Fruit fly (Drosophila melanogaster) whole organism, embryonic: Measurements from ENCODE around the gene CG10996.

Source experiments
- Ada2b ChIP-seq: fragments of 200-800 bp; sonication (Bioruptor generic); IDR thresholded peaks from 2 replicates; pipeline ENCODE4 v1.3.6; 2022; ENCODE audit warnings: missing biosample characterization, missing genetic modification characterization
- Aef1 ChIP-seq: fragments of 200-800 bp; sonication (Bioruptor generic); IDR thresholded peaks from 3 replicates; pipeline ENCODE4 v1.3.6; 2022; ENCODE audit warnings: missing biosample characterization, missing genetic modification characterization
- CG10147 ChIP-seq: fragments of 200-800 bp; sonication (Bioruptor generic); optimal IDR thresholded peaks from 2 replicates; lab custom pipeline; 2019; ENCODE audit warnings: missing biosample characterization, mild to moderate bottlenecking, missing genetic modification characterization, moderate library complexity
- CG10267 ChIP-seq: fragments of 200-800 bp; sonication (Bioruptor generic); optimal IDR thresholded peaks from 2 replicates; lab custom pipeline; 2018; ENCODE audit warnings: missing biosample characterization, mild to moderate bottlenecking, missing genetic modification characterization, moderate library complexity
- CG11247 ChIP-seq: fragments of 200-800 bp; sonication (Bioruptor generic); IDR thresholded peaks from 2 replicates; pipeline ENCODE4 v1.3.6; 2022; ENCODE audit warnings: missing biosample characterization, missing genetic modification characterization
- CG1233 ChIP-seq: fragments of 200-800 bp; sonication (Bioruptor generic); optimal IDR thresholded peaks from 4 replicates; lab custom pipeline; 2018; ENCODE audit warnings: missing biosample characterization, mild to moderate bottlenecking, missing genetic modification characterization
- CG14014 ChIP-seq: fragments of 200-800 bp; sonication (Bioruptor generic); IDR thresholded peaks from 2 replicates; pipeline ENCODE4 v1.3.6; 2022; ENCODE audit warnings: missing biosample characterization, missing genetic modification characterization
- CG14710 ChIP-seq: fragments of 200-800 bp; sonication (Bioruptor generic); optimal IDR thresholded peaks from 3 replicates; lab custom pipeline; 2019; ENCODE audit warnings: missing biosample characterization, mild to moderate bottlenecking, missing genetic modification characterization, moderate library complexity
- CG17186 ChIP-seq: fragments of 200-800 bp; sonication (Bioruptor generic); optimal IDR thresholded peaks from 3 replicates; lab custom pipeline; 2017; ENCODE audit warnings: missing biosample characterization, missing genetic modification reagents, missing genetic modification characterization
- CG17361 ChIP-seq: fragments of 200-800 bp; sonication (Bioruptor generic); IDR thresholded peaks from 3 replicates; pipeline ENCODE4 v1.3.6; 2022; ENCODE audit warnings: missing biosample characterization, missing genetic modification characterization
- CG30403 ChIP-seq: fragments of 200-800 bp; sonication (Bioruptor generic); optimal IDR thresholded peaks from 3 replicates; lab custom pipeline; 2016; ENCODE audit warnings: missing biosample characterization, missing genetic modification characterization
- CG31388 ChIP-seq: fragments of 200-800 bp; sonication (Bioruptor generic); optimal IDR thresholded peaks from 2 replicates; lab custom pipeline; 2016; ENCODE audit warnings: missing biosample characterization, missing genetic modification characterization
- CG31441 ChIP-seq: fragments of 200-800 bp; sonication (Bioruptor generic); IDR thresholded peaks from 2 replicates; pipeline ENCODE4 v1.3.6; 2022; ENCODE audit warnings: missing biosample characterization, missing genetic modification characterization
- CG34224 ChIP-seq: fragments of 200-800 bp; sonication (Bioruptor generic); IDR thresholded peaks from 3 replicates; pipeline ENCODE4 v1.3.6; 2022; ENCODE audit warnings: missing biosample characterization, missing genetic modification characterization; ENCODE audit not compliant: partially characterized antibody
- CG6854 ChIP-seq: fragments of 200-800 bp; sonication (Bioruptor generic); optimal IDR thresholded peaks from 3 replicates; lab custom pipeline; 2017; ENCODE audit warnings: missing biosample characterization, mild to moderate bottlenecking, missing genetic modification characterization
- CG7357 ChIP-seq: fragments of 200-800 bp; sonication (Bioruptor generic); IDR thresholded peaks from 3 replicates; pipeline ENCODE4 v1.3.6; 2022; ENCODE audit warnings: missing biosample characterization, missing genetic modification characterization
- CG7839 ChIP-seq: fragments of 200-800 bp; sonication (Bioruptor generic); optimal IDR thresholded peaks from 3 replicates; lab custom pipeline; 2018; ENCODE audit warnings: missing biosample characterization, mild to moderate bottlenecking, missing genetic modification characterization, moderate library complexity
- CG8290 ChIP-seq, 3 experiments: fragments of 200-800 bp; sonication (Bioruptor generic); optimal IDR thresholded peaks; 2 replicates each; lab custom pipeline; 2016 to 2019; ENCODE audit warnings: missing biosample characterization in 3 of 3, missing genetic modification characterization in 3 of 3, mild to moderate bottlenecking in 2 of 3, moderate library complexity in 1 of 3
- CG8765 ChIP-seq: fragments of 200-800 bp; sonication (Bioruptor generic); IDR thresholded peaks from 2 replicates; pipeline ENCODE4 v1.3.6; 2022; ENCODE audit warnings: missing biosample characterization, missing genetic modification characterization
- CoRest ChIP-seq: fragments of 200-800 bp; sonication (Bioruptor generic); optimal IDR thresholded peaks from 3 replicates; lab custom pipeline; 2018; ENCODE audit warnings: missing biosample characterization, mild to moderate bottlenecking, missing genetic modification characterization, moderate library complexity
- D ChIP-seq, 2 experiments: fragments of 200-800 bp in 1 of 2; fragments of >200 bp in 1 of 2; sonication (Bioruptor generic) in 1 of 2; optimal IDR thresholded peaks; 2 replicates in 1 of 2; 3 replicates in 1 of 2; lab custom pipeline; 2017; ENCODE audit warnings: mild to moderate bottlenecking in 1 of 2, missing biosample characterization in 1 of 2, missing genetic modification characterization in 1 of 2, missing genetic modification reagents in 1 of 2
- D19A ChIP-seq: fragments of 200-800 bp; optimal IDR thresholded peaks from 3 replicates; lab custom pipeline; 2019; ENCODE audit warnings: missing biosample characterization, mild to moderate bottlenecking, missing genetic modification characterization, moderate library complexity
- E2f2 ChIP-seq: fragments of 200-800 bp; sonication (Bioruptor generic); IDR thresholded peaks from 2 replicates; pipeline ENCODE4 v1.3.6; 2022; ENCODE audit warnings: missing biosample characterization, missing genetic modification characterization
- ERR ChIP-seq: fragments of 200-800 bp; sonication (Bioruptor generic); optimal IDR thresholded peaks from 2 replicates; lab custom pipeline; 2016; ENCODE audit warnings: missing biosample characterization, missing genetic modification characterization
- HHEX ChIP-seq: fragments of 200-800 bp; sonication (Bioruptor generic); optimal IDR thresholded peaks from 3 replicates; lab custom pipeline; 2017; ENCODE audit warnings: missing biosample characterization, mild to moderate bottlenecking, missing genetic modification characterization, missing genetic modification reagents
- Hmx ChIP-seq: fragments of 200-800 bp; sonication (Bioruptor generic); optimal IDR thresholded peaks from 2 replicates; lab custom pipeline; 2016; ENCODE audit warnings: missing biosample characterization, missing genetic modification characterization
- Lhr ChIP-seq: fragments of 200-800 bp; sonication (Bioruptor generic); optimal IDR thresholded peaks from 3 replicates; lab custom pipeline; 2017; ENCODE audit warnings: mild to moderate bottlenecking, missing biosample characterization, missing genetic modification reagents, missing genetic modification characterization
- NC2α ChIP-seq: fragments of 200-800 bp; sonication (Bioruptor generic); optimal IDR thresholded peaks from 2 replicates; lab custom pipeline; 2016; ENCODE audit warnings: missing biosample characterization, missing genetic modification characterization
- Optix ChIP-seq: fragments of 200-800 bp; sonication (Bioruptor generic); IDR thresholded peaks from 3 replicates; pipeline ENCODE4 v1.3.6; 2022; ENCODE audit warnings: missing biosample characterization, missing genetic modification characterization
- Xbp1 ChIP-seq: fragments of 200-800 bp; sonication (Bioruptor generic); optimal IDR thresholded peaks from 3 replicates; lab custom pipeline; 2016; ENCODE audit warnings: missing biosample characterization, mild to moderate bottlenecking, missing genetic modification characterization
- Xrp1 ChIP-seq: fragments of 200-800 bp; sonication (Bioruptor generic); IDR thresholded peaks from 2 replicates; pipeline ENCODE4 v1.3.6; 2022; ENCODE audit warnings: missing biosample characterization, missing genetic modification characterization
- ase ChIP-seq: fragments of 200-800 bp; sonication (Bioruptor generic); IDR thresholded peaks from 3 replicates; pipeline ENCODE4 v1.3.6; 2022; ENCODE audit warnings: missing biosample characterization, missing genetic modification characterization
- bab2 ChIP-seq: fragments of 200-800 bp; sonication (Bioruptor generic); optimal IDR thresholded peaks from 2 replicates; lab custom pipeline; 2016; ENCODE audit warnings: missing biosample characterization, missing genetic modification characterization
- bowl ChIP-seq: fragments of 200-800 bp; sonication (Bioruptor generic); IDR thresholded peaks from 2 replicates; pipeline ENCODE4 v1.3.6; 2022; ENCODE audit warnings: missing biosample characterization, missing genetic modification characterization
- dysf ChIP-seq: fragments of 200-800 bp; sonication (Bioruptor generic); IDR thresholded peaks from 3 replicates; pipeline ENCODE4 v1.3.6; 2022; ENCODE audit warnings: missing biosample characterization, missing genetic modification characterization
- exex ChIP-seq: fragments of 200-800 bp; sonication (Bioruptor generic); optimal IDR thresholded peaks from 4 replicates; lab custom pipeline; 2018; ENCODE audit warnings: missing biosample characterization, mild to moderate bottlenecking, missing genetic modification characterization, moderate library complexity
- fd96Cb ChIP-seq: fragments of 200-800 bp; sonication (Bioruptor generic); optimal IDR thresholded peaks from 2 replicates; lab custom pipeline; 2018; ENCODE audit warnings: missing biosample characterization, mild to moderate bottlenecking, missing genetic modification characterization, moderate library complexity
- gem ChIP-seq: fragments of 200-800 bp; sonication (Bioruptor generic); optimal IDR thresholded peaks from 2 replicates; lab custom pipeline; 2019; ENCODE audit warnings: missing biosample characterization, mild to moderate bottlenecking, missing genetic modification characterization, moderate library complexity
- ind ChIP-seq: fragments of 200-800 bp; sonication (Bioruptor generic); optimal IDR thresholded peaks from 3 replicates; lab custom pipeline; 2016; ENCODE audit warnings: missing biosample characterization, missing genetic modification characterization
- pan ChIP-seq, 4 experiments: fragments of >200 bp in 3 of 4; fragments of 200-800 bp in 1 of 4; sonication (Bioruptor generic) in 1 of 4; optimal IDR thresholded peaks in 3 of 4; IDR thresholded peaks in 1 of 4; 2 replicates each; pipeline versions ENCODE4 v1.3.6 to Lab custom; 2017 to 2022; ENCODE audit warnings: missing biosample characterization in 2 of 4, missing genetic modification characterization in 2 of 4, mixed read lengths in 1 of 4
- pros ChIP-seq: fragments of 200-800 bp; sonication (Bioruptor generic); optimal IDR thresholded peaks from 3 replicates; lab custom pipeline; 2019; ENCODE audit warnings: missing biosample characterization, mild to moderate bottlenecking, missing genetic modification characterization, moderate library complexity
- psq ChIP-seq: fragments of 200-800 bp; sonication (Bioruptor generic); optimal IDR thresholded peaks from 2 replicates; lab custom pipeline; 2017; ENCODE audit warnings: missing biosample characterization, missing genetic modification characterization
- pum ChIP-seq: fragments of 200-800 bp; sonication (Bioruptor generic); optimal IDR thresholded peaks from 2 replicates; lab custom pipeline; 2016; ENCODE audit warnings: missing biosample characterization, missing genetic modification characterization
- seq ChIP-seq: fragments of 200-800 bp; sonication (Bioruptor generic); IDR thresholded peaks from 2 replicates; pipeline ENCODE4 v1.3.6; 2022; ENCODE audit warnings: missing biosample characterization, missing genetic modification characterization
- slbo ChIP-seq: fragments of 200-800 bp; sonication (Bioruptor generic); IDR thresholded peaks from 2 replicates; pipeline ENCODE4 v1.3.6; 2022; ENCODE audit warnings: missing biosample characterization, missing genetic modification characterization
- tgo ChIP-seq: fragments of 200-800 bp; sonication (Bioruptor generic); IDR thresholded peaks from 3 replicates; pipeline ENCODE4 v1.3.6; 2022; ENCODE audit warnings: missing biosample characterization, missing genetic modification characterization
- tin ChIP-seq: fragments of 200-800 bp; sonication (Bioruptor generic); optimal IDR thresholded peaks from 3 replicates; lab custom pipeline; 2016; ENCODE audit warnings: missing biosample characterization, missing genetic modification characterization

CG10996 gene

DNA sequence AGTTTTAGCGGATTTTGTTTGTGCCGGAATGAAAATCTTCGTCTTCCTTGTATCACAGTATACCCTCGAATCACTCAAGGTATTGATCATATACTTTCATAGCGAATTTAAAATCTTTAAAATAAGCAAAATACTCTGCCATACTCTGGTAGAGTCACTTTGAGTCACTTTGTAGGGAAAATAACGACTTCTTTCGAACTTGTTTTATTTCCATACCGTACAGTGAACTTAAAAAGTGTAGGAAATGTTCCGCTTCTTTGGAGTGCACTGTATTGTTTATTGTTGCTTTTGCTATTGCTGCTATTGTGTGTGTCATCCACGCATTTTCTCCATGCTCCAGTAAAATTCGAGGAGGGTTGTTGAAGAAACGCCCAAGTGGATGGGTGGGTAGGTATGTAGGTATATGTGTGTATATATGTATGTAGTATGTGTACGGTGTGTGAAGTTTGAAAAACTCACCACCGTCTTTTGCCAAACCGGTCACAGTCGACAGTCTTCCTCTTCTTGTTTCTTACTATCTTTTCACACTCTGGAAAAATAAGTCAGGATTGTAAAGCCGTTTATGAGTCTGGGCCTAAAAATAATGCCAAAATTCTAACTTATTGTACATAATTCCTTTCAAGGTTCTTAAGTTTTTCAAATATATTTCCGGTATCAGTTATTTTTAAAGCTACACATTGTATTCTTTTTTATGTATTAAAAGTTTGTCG lies 8.3 kb downstream of the CG10996 start (continued):
- TF ChIP-seq exex (tag; lab: Kevin White, UChicago) = no peak
- no peak for TF ChIP-seq CG31388 (GFP tag; lab: Kevin White, UChicago)
- no peak for TF ChIP-seq CG17186
- peak; percentile 37 for TF ChIP-seq slbo (GFP tag; lab: Robert Waterston, UW)
- peak; percentile 15 for TF ChIP-seq tin (GFP tag; lab: Kevin White, UChicago)
- peak; percentile 13; the same call in 1 of the 3 replicates for TF ChIP-seq Aef1 (GFP tag; lab: Robert Waterston, UW)
- peak; percentile 15 for TF ChIP-seq CoRest (tag; lab: Kevin White, UChicago)
- TF ChIP-seq CG1233 (GFP tag; lab: Kevin White, UChicago) = no peak
- peak; percentile 61 for TF ChIP-seq D19A (tag; lab: Kevin White, UChicago)
- peak; percentile 25 for TF ChIP-seq fd96Cb
- TF ChIP-seq Xbp1 (GFP tag; lab: Kevin White, UChicago) = peak; percentile 45
- no peak for TF ChIP-seq Hmx (GFP tag; lab: Kevin White, UChicago)
- peak; percentile 23; the same call in 1 of the 2 replicates for TF ChIP-seq Ada2b
- TF ChIP-seq tgo (GFP tag; lab: Robert Waterston, UW) = 0 out of 3 replicates have a peak, but pooled peaks have one; percentile 19
- TF ChIP-seq ase (GFP tag; lab: Robert Waterston, UW) = no peak
- 0 out of 2 replicates have a peak, but pooled peaks have one; percentile 9 for TF ChIP-seq E2f2
- TF ChIP-seq CG17361 = peak; percentile 47; the same call in 1 of the 3 replicates
- TF ChIP-seq bab2 = peak; percentile 16
- TF ChIP-seq ERR (GFP tag; lab: Kevin White, UChicago) = no peak
- TF ChIP-seq seq (GFP tag; lab: Robert Waterston, UW) = no peak
- peak; percentile 59; the same call in 1 of the 2 replicates for TF ChIP-seq Xrp1
- peak; percentile 18 for TF ChIP-seq CG14710
- peak; percentile 43 for TF ChIP-seq CG30403 (GFP tag; lab: Kevin White, UChicago)
- no peak for TF ChIP-seq CG34224 (GFP tag; lab: Robert Waterston, UW)
- TF ChIP-seq psq (GFP tag; lab: Kevin White, UChicago) = no peak
- peak; percentile 35 for TF ChIP-seq ind (GFP tag; lab: Kevin White, UChicago)
- TF ChIP-seq pum (GFP tag; lab: Kevin White, UChicago) = peak; percentile 24
- TF ChIP-seq NC2α = no peak
- TF ChIP-seq Optix (GFP tag; lab: Robert Waterston, UW) = 0 out of 3 replicates have a peak, but pooled peaks have one; percentile 10
- no peak for TF ChIP-seq CG7357 (GFP tag; lab: Robert Waterston, UW)
- TF ChIP-seq HHEX = peak; percentile 50
- TF ChIP-seq gem (tag; lab: Kevin White, UChicago) = peak; percentile 61
- TF ChIP-seq Lhr = no peak
- TF ChIP-seq bowl (GFP tag; lab: Robert Waterston, UW) = no peak
- TF ChIP-seq CG7839 (tag; lab: Kevin White, UChicago) = peak; percentile 52
- peak; percentile 16 for TF ChIP-seq CG6854 (GFP tag; lab: Kevin White, UChicago)
- TF ChIP-seq CG14014 (GFP tag; lab: Robert Waterston, UW) = no peak
- no peak for TF ChIP-seq CG11247 (GFP tag; lab: Robert Waterston, UW)
- peak; percentile 96 for TF ChIP-seq pros (GFP tag; lab: Kevin White, UChicago)
- no peak for TF ChIP-seq CG8290 (GFP tag; optimal IDR thresholded peaks at IDR 0.05; lab: Kevin White, UChicago)
- peak in 1 of 2 experiments; percentile 39 for TF ChIP-seq CG8290 (tag; optimal IDR thresholded peaks at IDR 0.05; lab: Kevin White, UChicago)
- no peak for TF ChIP-seq pan (optimal IDR thresholded peaks at IDR 0.05; lab: Kevin White, UChicago)
- TF ChIP-seq pan (GFP tag; optimal IDR thresholded peaks at IDR 0.05 in 1 of 2, IDR thresholded peaks at IDR 0.05 in 1 of 2) = peak in 1 of 2 experiments; percentile 53
- peak; percentile 17 for TF ChIP-seq CG10267 (tag; lab: Kevin White, UChicago)
- 0 out of 3 replicates have a peak, but pooled peaks have one; percentile 35 for TF ChIP-seq dysf (GFP tag; lab: Robert Waterston, UW)
- TF ChIP-seq CG8765 = no peak
- peak; percentile 17 for TF ChIP-seq CG10147
- no peak for TF ChIP-seq D (optimal IDR thresholded peaks at IDR 0.05; lab: Kevin White, UChicago)
- peak; percentile 45 for TF ChIP-seq D (GFP tag; optimal IDR thresholded peaks at IDR 0.05; lab: Kevin White, UChicago)
- TF ChIP-seq CG31441 (GFP tag; lab: Robert Waterston, UW) = peak; percentile 38; the same call in 1 of the 2 replicates
